Worm (Caenorhabditis elegans) whole organism, mixed stage, embryonic: Measurements from ENCODE around the gene B0524.2.

Source experiments
- M03D4.4 ChIP-seq: sonication (generic microtip); optimal IDR thresholded peaks from 2 replicates; lab custom pipeline; 2017; ENCODE audit warnings: mild to moderate bottlenecking, missing genetic modification characterization, missing compliant biosample characterization
- bed-3 ChIP-seq: fragments of 200-800 bp; sonication (Bioruptor generic); optimal IDR thresholded peaks from 3 replicates; lab custom pipeline; 2018; ENCODE audit warnings: mild to moderate bottlenecking, missing genetic modification characterization, moderate library complexity, missing compliant biosample characterization
- blmp-1 ChIP-seq: fragments of 150-350 bp; optimal IDR thresholded peaks from 2 replicates; lab custom pipeline; 2014; ENCODE audit warnings: missing biosample characterization, missing genetic modification characterization
- ceh-39 ChIP-seq: fragments of 150-350 bp; optimal IDR thresholded peaks from 2 replicates; lab custom pipeline; 2014; ENCODE audit warnings: missing biosample characterization, missing genetic modification characterization
- ceh-43 ChIP-seq: fragments of 200-800 bp; sonication (Bioruptor generic); optimal IDR thresholded peaks from 2 replicates; lab custom pipeline; 2018; ENCODE audit warnings: mild to moderate bottlenecking, missing genetic modification characterization, moderate library complexity, missing compliant biosample characterization
- ceh-83 ChIP-seq: fragments of 200-800 bp; sonication (Bioruptor generic); optimal IDR thresholded peaks from 2 replicates; lab custom pipeline; 2018; ENCODE audit warnings: mild to moderate bottlenecking, missing genetic modification characterization, missing compliant biosample characterization
- ces-1 ChIP-seq: fragments of 150-350 bp; optimal IDR thresholded peaks from 2 replicates; lab custom pipeline; 2014; ENCODE audit warnings: missing biosample characterization, missing genetic modification reagents, missing genetic modification characterization
- cnd-1 ChIP-seq: fragments of 200-800 bp; sonication (Bioruptor generic); optimal IDR thresholded peaks from 2 replicates; lab custom pipeline; 2018; ENCODE audit warnings: mild to moderate bottlenecking, missing genetic modification characterization, missing compliant biosample characterization
- drap-1 ChIP-seq: fragments of 200-800 bp; sonication (Bioruptor generic); optimal IDR thresholded peaks from 3 replicates; lab custom pipeline; 2018; ENCODE audit warnings: mild to moderate bottlenecking, missing genetic modification characterization, missing compliant biosample characterization
- elt-1 ChIP-seq: sonication (generic microtip); optimal IDR thresholded peaks from 2 replicates; lab custom pipeline; 2017; ENCODE audit warnings: missing genetic modification characterization, mild to moderate bottlenecking, missing compliant biosample characterization, antibody characterized with exemption, moderate library complexity, borderline replicate concordance; ENCODE audit not compliant: insufficient read depth
- elt-3 ChIP-seq: fragments of 150-350 bp; optimal IDR thresholded peaks from 2 replicates; lab custom pipeline; 2014; ENCODE audit warnings: missing biosample characterization, missing genetic modification characterization
- flh-1 ChIP-seq: fragments of 200-800 bp; sonication (Bioruptor generic); optimal IDR thresholded peaks from 2 replicates; lab custom pipeline; 2018; ENCODE audit warnings: mild to moderate bottlenecking, missing genetic modification characterization, moderate library complexity, missing compliant biosample characterization
- ham-2 ChIP-seq: fragments of 200-800 bp; sonication (Bioruptor generic); optimal IDR thresholded peaks from 2 replicates; lab custom pipeline; 2018; ENCODE audit warnings: mild to moderate bottlenecking, missing genetic modification characterization, missing compliant biosample characterization
- hlh-1 ChIP-seq: fragments of 150-350 bp; optimal IDR thresholded peaks from 2 replicates; lab custom pipeline; 2014; ENCODE audit warnings: missing biosample characterization, missing genetic modification reagents, missing genetic modification characterization
- lin-13 ChIP-seq: fragments of 150-350 bp; optimal IDR thresholded peaks from 2 replicates; lab custom pipeline; 2014; ENCODE audit warnings: missing biosample characterization, missing genetic modification characterization
- lin-32 ChIP-seq: fragments of 200-800 bp; sonication (Bioruptor generic); optimal IDR thresholded peaks from 2 replicates; lab custom pipeline; 2018; ENCODE audit warnings: mild to moderate bottlenecking, missing genetic modification characterization, missing compliant biosample characterization
- lsy-2 ChIP-seq: fragments of 150-350 bp; optimal IDR thresholded peaks from 2 replicates; lab custom pipeline; 2014; ENCODE audit warnings: missing biosample characterization, missing genetic modification characterization
- mab-5 ChIP-seq: fragments of 150-350 bp; optimal IDR thresholded peaks from 2 replicates; lab custom pipeline; 2014; ENCODE audit warnings: missing biosample characterization, missing genetic modification characterization
- mep-1 ChIP-seq: fragments of 150-350 bp; optimal IDR thresholded peaks from 2 replicates; lab custom pipeline; 2017; ENCODE audit warnings: missing biosample characterization, missing genetic modification reagents, missing genetic modification characterization, inconsistent platforms
- mls-2 ChIP-seq: sonication (generic microtip); optimal IDR thresholded peaks from 2 replicates; lab custom pipeline; 2016; ENCODE audit warnings: mild to moderate bottlenecking, missing genetic modification characterization, moderate library complexity, missing compliant biosample characterization
- nhr-12 ChIP-seq: fragments of 150-350 bp; optimal IDR thresholded peaks from 2 replicates; lab custom pipeline; 2014; ENCODE audit warnings: missing biosample characterization, missing genetic modification characterization
- nhr-2 ChIP-seq: fragments of 150-350 bp; optimal IDR thresholded peaks from 2 replicates; lab custom pipeline; 2014; ENCODE audit warnings: missing biosample characterization, missing genetic modification characterization
- nhr-237 ChIP-seq: fragments of 150-350 bp; optimal IDR thresholded peaks from 2 replicates; lab custom pipeline; 2014; ENCODE audit warnings: missing biosample characterization, missing genetic modification characterization
- nhr-28 ChIP-seq: fragments of 150-350 bp; optimal IDR thresholded peaks from 2 replicates; lab custom pipeline; 2014; ENCODE audit warnings: missing biosample characterization, missing genetic modification characterization
- nhr-76 ChIP-seq: sonication (generic microtip); optimal IDR thresholded peaks from 2 replicates; lab custom pipeline; 2017; ENCODE audit warnings: missing biosample characterization, missing genetic modification characterization
- pha-4 ChIP-seq: fragments of 150-350 bp; optimal IDR thresholded peaks from 2 replicates; lab custom pipeline; 2018; ENCODE audit warnings: missing biosample characterization, missing genetic modification reagents, missing genetic modification characterization
- sem-2 ChIP-seq: fragments of 200-800 bp; sonication (Bioruptor generic); optimal IDR thresholded peaks from 2 replicates; lab custom pipeline; 2018; ENCODE audit warnings: mild to moderate bottlenecking, missing genetic modification characterization, missing compliant biosample characterization
- snpc-4 ChIP-seq: fragments of 150-350 bp; optimal IDR thresholded peaks from 2 replicates; lab custom pipeline; 2014; ENCODE audit warnings: missing biosample characterization, missing genetic modification characterization
- sptf-1 ChIP-seq: sonication (generic microtip); optimal IDR thresholded peaks from 2 replicates; lab custom pipeline; 2017; ENCODE audit warnings: mild to moderate bottlenecking, missing genetic modification characterization, moderate library complexity, missing compliant biosample characterization
- tbx-8 ChIP-seq: fragments of 200-800 bp; sonication (Bioruptor generic); optimal IDR thresholded peaks from 2 replicates; lab custom pipeline; 2018; ENCODE audit warnings: mild to moderate bottlenecking, missing genetic modification characterization, moderate library complexity, missing compliant biosample characterization
- unc-120 ChIP-seq: sonication (generic microtip); optimal IDR thresholded peaks from 2 replicates; lab custom pipeline; 2017; ENCODE audit warnings: missing genetic modification characterization, missing compliant biosample characterization; ENCODE audit not compliant: poor library complexity, severe bottlenecking
- unc-39 ChIP-seq: fragments of 150-350 bp; optimal IDR thresholded peaks from 2 replicates; lab custom pipeline; 2014; ENCODE audit warnings: missing biosample characterization, missing genetic modification characterization
- unc-62 ChIP-seq: fragments of 150-350 bp; optimal IDR thresholded peaks from 2 replicates; lab custom pipeline; 2014; ENCODE audit warnings: missing biosample characterization, missing genetic modification reagents, missing genetic modification characterization
- ztf-11 ChIP-seq: fragments of 150-350 bp; optimal IDR thresholded peaks from 2 replicates; lab custom pipeline; 2014; ENCODE audit warnings: missing biosample characterization, missing genetic modification characterization

The B0524.2 gene

ce11 chrIII:1922081-1922480 is 28.2 kb downstream of the B0524.2 start:
- TF ChIP-seq sem-2 (GFP tag; lab: Kevin White, UChicago) (no peak), unc-39 (tag; lab: Kevin White, UChicago) (no peak), cnd-1 (tag; lab: Kevin White, UChicago) (no peak), flh-1 (GFP tag; lab: Kevin White, UChicago) (no peak), drap-1 (GFP tag; lab: Kevin White, UChicago) (no peak), ceh-39 (tag; lab: Kevin White, UChicago) (no peak)

- peak; percentile 86 for TF ChIP-seq ces-1 (GFP tag; lab: Kevin White, UChicago)
- TF ChIP-seq lin-32 (GFP tag; lab: Kevin White, UChicago): no peak
These were observed 28.7 kb downstream of the B0524.2 start for ce11 chrIII:1922516-1922915.

- TF ChIP-seq mab-5 (tag; lab: Kevin White, UChicago): peak; percentile 42
- TF ChIP-seq unc-62 (GFP tag; lab: Kevin White, UChicago): peak; percentile 98
- peak; percentile 52 for TF ChIP-seq lsy-2
- peak; percentile 83 for TF ChIP-seq mls-2
- TF ChIP-seq nhr-237 (tag; lab: Kevin White, UChicago): peak; percentile 78
- peak; percentile 82 for TF ChIP-seq ces-1 (GFP tag; lab: Kevin White, UChicago)
- TF ChIP-seq lin-13 (tag; lab: Kevin White, UChicago): no peak
- peak; percentile 64 for TF ChIP-seq drap-1 (GFP tag; lab: Kevin White, UChicago)
- TF ChIP-seq ceh-43 (GFP tag; lab: Kevin White, UChicago): peak; percentile 29
- peak; percentile 74 for TF ChIP-seq tbx-8
- peak; percentile 94 for TF ChIP-seq hlh-1 (tag; lab: Kevin White, UChicago)
- peak; percentile 89 for TF ChIP-seq sptf-1 (tag; lab: Kevin White, UChicago)
- peak; percentile 11 for TF ChIP-seq ceh-83 (GFP tag; lab: Kevin White, UChicago)
- no peak for TF ChIP-seq sem-2 (GFP tag; lab: Kevin White, UChicago)
- TF ChIP-seq elt-3 (tag; lab: Kevin White, UChicago): peak; percentile 30
- TF ChIP-seq elt-1 (tag; lab: Kevin White, UChicago): no peak
- peak; percentile 3 for TF ChIP-seq nhr-12 (tag; lab: Kevin White, UChicago)
- TF ChIP-seq unc-120 (tag; lab: Kevin White, UChicago): peak; percentile 94
- peak; percentile 98 for TF ChIP-seq ham-2 (GFP tag; lab: Kevin White, UChicago)
- TF ChIP-seq pha-4: peak; percentile 91
- TF ChIP-seq ztf-11 (tag; lab: Kevin White, UChicago): peak; percentile 42
- TF ChIP-seq lin-32 (GFP tag; lab: Kevin White, UChicago): no peak
- TF ChIP-seq cnd-1 (tag; lab: Kevin White, UChicago): peak; percentile 31
- TF ChIP-seq nhr-2: peak; percentile 47
- TF ChIP-seq snpc-4: no peak
- no peak for TF ChIP-seq flh-1 (GFP tag; lab: Kevin White, UChicago)
- TF ChIP-seq M03D4.4 (tag; lab: Kevin White, UChicago): peak; percentile 72
- TF ChIP-seq mep-1 (tag; lab: Kevin White, UChicago): peak; percentile 79
- TF ChIP-seq blmp-1 (tag; lab: Kevin White, UChicago): peak; percentile 60
- TF ChIP-seq nhr-28 (tag; lab: Kevin White, UChicago): no peak
- TF ChIP-seq bed-3 (GFP tag; lab: Kevin White, UChicago): peak; percentile 42
- no peak for TF ChIP-seq unc-39 (tag; lab: Kevin White, UChicago)
These were observed 29.8 kb downstream of the B0524.2 start for ce11 chrIII:1923419-1924318.

ce11 chrIII:1925048-1925537 is 31.2 kb downstream of the B0524.2 start:
- TF ChIP-seq unc-39 (tag; lab: Kevin White, UChicago) (no peak), nhr-76 (tag; lab: Kevin White, UChicago) (no peak), snpc-4 (no peak), nhr-2 (peak; percentile 64), unc-120 (tag; lab: Kevin White, UChicago) (peak; percentile 93), blmp-1 (tag; lab: Kevin White, UChicago) (peak; percentile 85), nhr-12 (tag; lab: Kevin White, UChicago) (no peak), sptf-1 (tag; lab: Kevin White, UChicago) (peak; percentile 86), lin-32 (GFP tag; lab: Kevin White, UChicago) (no peak), mep-1 (tag; lab: Kevin White, UChicago) (peak; percentile 90), pha-4 (peak; percentile 94), lin-13 (tag; lab: Kevin White, UChicago) (peak; percentile 53), tbx-8 (no peak), ham-2 (GFP tag; lab: Kevin White, UChicago) (peak; percentile 82), mls-2 (peak; percentile 65), ces-1 (GFP tag; lab: Kevin White, UChicago) (peak; percentile 91), ceh-39 (tag; lab: Kevin White, UChicago) (peak; percentile 25), bed-3 (GFP tag; lab: Kevin White, UChicago) (no peak), flh-1 (GFP tag; lab: Kevin White, UChicago) (no peak), elt-1 (tag; lab: Kevin White, UChicago) (peak; percentile 58), unc-62 (GFP tag; lab: Kevin White, UChicago) (peak; percentile 98), M03D4.4 (tag; lab: Kevin White, UChicago) (peak; percentile 84), drap-1 (GFP tag; lab: Kevin White, UChicago) (peak; percentile 72), ceh-43 (GFP tag; lab: Kevin White, UChicago) (peak; percentile 62), nhr-28 (tag; lab: Kevin White, UChicago) (peak; percentile 32), hlh-1 (tag; lab: Kevin White, UChicago) (peak; percentile 94), sem-2 (GFP tag; lab: Kevin White, UChicago) (no peak), mab-5 (tag; lab: Kevin White, UChicago) (peak; percentile 51), nhr-237 (tag; lab: Kevin White, UChicago) (peak; percentile 95), cnd-1 (tag; lab: Kevin White, UChicago) (no peak), lsy-2 (peak; percentile 78), elt-3 (tag; lab: Kevin White, UChicago) (peak; percentile 73), ceh-83 (GFP tag; lab: Kevin White, UChicago) (peak; percentile 6), ztf-11 (tag; lab: Kevin White, UChicago) (peak; percentile 68)
